Worm (Caenorhabditis elegans) whole organism, early embryonic: Measurements from ENCODE around the gene F16B12.4.
A peak's percentile ranks its signal among the peaks of the same experiment; 100 is the strongest.

ENCODE experiments used
- B0310.2 ChIP-seq: sonication (generic microtip); optimal IDR thresholded peaks from 2 replicates; lab custom pipeline; 2016; ENCODE audit warnings: mild to moderate bottlenecking, missing genetic modification characterization, missing compliant biosample characterization
- F13C5.2 ChIP-seq: sonication (generic microtip); optimal IDR thresholded peaks from 2 replicates; lab custom pipeline; 2017; ENCODE audit warnings: mild to moderate bottlenecking, missing genetic modification characterization, inconsistent platforms, missing compliant biosample characterization
- aly-1 ChIP-seq: sonication (generic microtip); optimal IDR thresholded peaks from 2 replicates; lab custom pipeline; 2016; ENCODE audit warnings: missing genetic modification characterization, missing compliant biosample characterization
- ama-1 ChIP-seq: fragments of 150-350 bp; optimal IDR thresholded peaks from 2 replicates; lab custom pipeline; 2014
- ceh-13 ChIP-seq: fragments of 200-800 bp; sonication (Bioruptor generic); optimal IDR thresholded peaks from 2 replicates; lab custom pipeline; 2018; ENCODE audit warnings: mild to moderate bottlenecking, missing genetic modification characterization, missing compliant biosample characterization
- ceh-36 ChIP-seq: sonication (generic microtip); optimal IDR thresholded peaks from 2 replicates; lab custom pipeline; 2016; ENCODE audit warnings: missing genetic modification characterization, inconsistent platforms, missing compliant biosample characterization
- ets-7 ChIP-seq: sonication (generic microtip); optimal IDR thresholded peaks from 2 replicates; lab custom pipeline; 2016; ENCODE audit warnings: missing genotype, missing genetic modification characterization, missing compliant biosample characterization
- flt-1 ChIP-seq: fragments of 200-800 bp; sonication (Bioruptor generic); IDR thresholded peaks from 2 replicates; pipeline ENCODE4 v1.3.6; 2022; ENCODE audit warnings: missing genetic modification characterization, missing compliant biosample characterization
- hmbx-1 ChIP-seq: sonication (generic microtip); optimal IDR thresholded peaks from 2 replicates; lab custom pipeline; 2016; ENCODE audit warnings: mild to moderate bottlenecking, missing genetic modification characterization, missing compliant biosample characterization
- hmg-4 ChIP-seq: fragments of 200-800 bp; sonication (Bioruptor generic); optimal IDR thresholded peaks from 2 replicates; lab custom pipeline; 2018; ENCODE audit warnings: mild to moderate bottlenecking, missing genetic modification characterization, missing compliant biosample characterization
- hnd-1 ChIP-seq: sonication (generic microtip); optimal IDR thresholded peaks from 2 replicates; lab custom pipeline; 2016; ENCODE audit warnings: missing genetic modification characterization, missing compliant biosample characterization
- pes-1 ChIP-seq: fragments of 200-800 bp; sonication (Bioruptor generic); IDR thresholded peaks from 2 replicates; pipeline ENCODE4 v1.3.6; 2022; ENCODE audit warnings: missing genetic modification reagents, missing genetic modification characterization, missing compliant biosample characterization
- scrt-1 ChIP-seq: fragments of 200-800 bp; sonication (Bioruptor generic); IDR thresholded peaks from 2 replicates; pipeline ENCODE4 v1.3.6; 2022; ENCODE audit warnings: missing genetic modification characterization, missing compliant biosample characterization
- sea-1 ChIP-seq: fragments of 200-800 bp; sonication (Bioruptor generic); conservative IDR thresholded peaks from 2 replicates; pipeline ENCODE4 v1.3.6; 2022; ENCODE audit warnings: missing genetic modification characterization, missing compliant biosample characterization
- tbx-11 ChIP-seq: fragments of 200-800 bp; sonication (Bioruptor generic); IDR thresholded peaks from 2 replicates; pipeline ENCODE4 v1.3.6; 2022; ENCODE audit warnings: missing genetic modification characterization, missing compliant biosample characterization
- tbx-37 ChIP-seq: fragments of 200-800 bp; sonication (Bioruptor generic); conservative IDR thresholded peaks from 2 replicates; pipeline ENCODE4 v1.3.6; 2022; ENCODE audit warnings: missing genetic modification reagents, missing genetic modification characterization, missing compliant biosample characterization
- tra-4 ChIP-seq: sonication (generic microtip); optimal IDR thresholded peaks from 2 replicates; lab custom pipeline; 2017; ENCODE audit warnings: missing genetic modification characterization, missing compliant biosample characterization

Gene F16B12.4

ce11 chrX:14098618-14099118 is at the start of gene F16B12.4:
Gene F16B12.4, minus strand, starts transcription at chrX:14098668.
- TF ChIP-seq flt-1 (GFP tag; lab: Robert Waterston, UW) (no peak), hmg-4 (peak; percentile 4), scrt-1 (GFP tag; lab: Robert Waterston, UW) (no peak), ets-7 (tag; lab: Kevin White, UChicago) (no peak), hmbx-1 (no peak)

ce11 chrX:14147400-14147799 is 48.9 kb upstream of the F16B12.4 start, which contains the start of gene akt-2:
Gene akt-2, plus strand, starts transcription at chrX:14147700.
- TF ChIP-seq pes-1 (GFP tag; lab: Robert Waterston, UW): no peak

ce11 chrX:14146740-14147140 is 48.3 kb upstream of the F16B12.4 start:
- TF ChIP-seq aly-1 (tag; lab: Kevin White, UChicago): no peak
- TF ChIP-seq sea-1 (GFP tag; lab: Robert Waterston, UW): no peak
- no peak for TF ChIP-seq ets-7 (tag; lab: Kevin White, UChicago)
- TF ChIP-seq hnd-1 (tag; lab: Kevin White, UChicago): no peak
- no peak for TF ChIP-seq ceh-13
- no peak for TF ChIP-seq scrt-1 (GFP tag; lab: Robert Waterston, UW)
- no peak for TF ChIP-seq pes-1 (GFP tag; lab: Robert Waterston, UW)
- no peak for TF ChIP-seq B0310.2 (tag; lab: Kevin White, UChicago)
- TF ChIP-seq ceh-36 (tag; lab: Kevin White, UChicago): no peak
- no peak for TF ChIP-seq flt-1 (GFP tag; lab: Robert Waterston, UW)
- TF ChIP-seq tra-4 (tag; lab: Kevin White, UChicago): no peak
- no peak for TF ChIP-seq ama-1
- TF ChIP-seq tbx-37 (GFP tag; lab: Robert Waterston, UW): no peak
- TF ChIP-seq F13C5.2 (tag; lab: Kevin White, UChicago): no peak
- TF ChIP-seq tbx-11: no peak
- TF ChIP-seq hmbx-1: no peak
- no peak for TF ChIP-seq hmg-4

- TF ChIP-seq ets-7 (tag; lab: Kevin White, UChicago) (no peak), ceh-13 (no peak), aly-1 (tag; lab: Kevin White, UChicago) (no peak), hmbx-1 (no peak), hmg-4 (no peak), sea-1 (GFP tag; lab: Robert Waterston, UW) (no peak), ama-1 (no peak), tbx-11 (no peak), B0310.2 (tag; lab: Kevin White, UChicago) (no peak), scrt-1 (GFP tag; lab: Robert Waterston, UW) (no peak), flt-1 (GFP tag; lab: Robert Waterston, UW) (no peak), pes-1 (GFP tag; lab: Robert Waterston, UW) (no peak), ceh-36 (tag; lab: Kevin White, UChicago) (no peak), tbx-37 (GFP tag; lab: Robert Waterston, UW) (no peak), tra-4 (tag; lab: Kevin White, UChicago) (no peak), F13C5.2 (tag; lab: Kevin White, UChicago) (no peak), hnd-1 (tag; lab: Kevin White, UChicago) (no peak)
Observed at ce11 chrX:14145634-14146033, 47.2 kb upstream of the F16B12.4 start.

ce11 chrX:14141896-14142392 is 43.5 kb upstream of the F16B12.4 start, which contains the start of gene ceh-89:
Gene ceh-89, plus strand, starts transcription at chrX:14141946.
- TF ChIP-seq sea-1 (GFP tag; lab: Robert Waterston, UW) (no peak), tbx-37 (GFP tag; lab: Robert Waterston, UW) (no peak), aly-1 (tag; lab: Kevin White, UChicago) (no peak), ceh-36 (tag; lab: Kevin White, UChicago) (no peak), tra-4 (tag; lab: Kevin White, UChicago) (no peak), F13C5.2 (tag; lab: Kevin White, UChicago) (no peak), ets-7 (tag; lab: Kevin White, UChicago) (no peak)

- TF ChIP-seq ama-1 (no peak), B0310.2 (tag; lab: Kevin White, UChicago) (no peak), tra-4 (tag; lab: Kevin White, UChicago) (no peak), tbx-37 (GFP tag; lab: Robert Waterston, UW) (no peak), hmg-4 (no peak), F13C5.2 (tag; lab: Kevin White, UChicago) (no peak)
Observed at ce11 chrX:14141344-14141841, 42.9 kb upstream of the F16B12.4 start.

- TF ChIP-seq tbx-37 (GFP tag; lab: Robert Waterston, UW) (no peak), ceh-13 (no peak), ceh-36 (tag; lab: Kevin White, UChicago) (no peak), hmbx-1 (no peak), flt-1 (GFP tag; lab: Robert Waterston, UW) (no peak), scrt-1 (GFP tag; lab: Robert Waterston, UW) (no peak), sea-1 (GFP tag; lab: Robert Waterston, UW) (no peak), B0310.2 (tag; lab: Kevin White, UChicago) (no peak), F13C5.2 (tag; lab: Kevin White, UChicago) (no peak)
Observed at ce11 chrX:14140040-14140439, 41.6 kb upstream of the F16B12.4 start, which contains the start of gene nkat-1. Gene nkat-1, minus strand, starts transcription at chrX:14140140.

ce11 chrX:14136795-14137194 is 38.3 kb upstream of the F16B12.4 start:
- TF ChIP-seq flt-1 (GFP tag; lab: Robert Waterston, UW): 0 out of 2 replicates have a peak, but pooled peaks have one; percentile 15
- TF ChIP-seq pes-1 (GFP tag; lab: Robert Waterston, UW): peak; percentile 67
- TF ChIP-seq scrt-1 (GFP tag; lab: Robert Waterston, UW): 0 out of 2 replicates have a peak, but pooled peaks have one; percentile 38
